Fruit fly (Drosophila melanogaster): Measurements from ENCODE around the gene CG8042.

DNA sequence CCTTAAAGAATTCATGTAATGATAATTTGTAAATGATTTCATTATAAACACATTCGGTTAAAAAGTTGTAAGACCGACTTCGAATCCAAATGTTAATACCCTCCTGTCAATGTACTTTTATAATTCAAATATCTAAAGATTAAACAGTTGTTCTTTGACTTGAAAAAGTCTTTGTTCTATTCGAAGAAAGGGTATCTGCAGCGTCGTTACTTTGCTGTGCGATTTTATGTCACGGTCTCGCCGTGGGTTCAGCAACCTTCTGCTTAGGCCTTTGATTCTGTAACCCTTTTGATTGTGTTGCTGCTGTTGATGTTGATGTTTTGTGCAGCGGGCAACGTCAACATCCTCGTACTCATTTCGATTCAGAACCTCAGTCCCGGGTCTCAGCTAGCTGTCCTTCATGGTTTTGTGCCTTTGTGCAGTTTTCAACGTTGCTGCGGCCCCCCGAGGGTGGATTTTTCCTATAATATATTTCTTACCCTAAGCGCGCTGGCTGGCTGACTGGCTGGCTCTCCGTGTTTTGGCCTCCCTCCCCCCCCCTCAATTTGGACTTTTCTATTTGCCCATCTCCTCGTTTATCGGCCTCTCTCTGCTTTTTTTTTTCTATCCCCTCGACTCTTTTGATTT lies 6.5 kb upstream of the CG8042 start:
- TF ChIP-seq CG8478 (optimal IDR thresholded peaks at IDR 0.05): no peak
- TF ChIP-seq CTCF (optimal IDR thresholded peaks at IDR 0.05): no peak
